Worm (Caenorhabditis elegans): ENCODE data around the gene C04H5.1.

C04H5.1 gene

ce11 chrII:14582206-14582605 lies 48.1 kb downstream of the C04H5.1 start, which contains the start of gene C01G12.3:
C01G12.3 (minus strand) TSS chrII:14582306.
- TF ChIP-seq tab-1 (GFP tag; IDR thresholded peaks at IDR 0.05): no peak
- TF ChIP-seq ztf-23 (GFP tag; IDR thresholded peaks at IDR 0.05): no peak
- no peak for TF ChIP-seq klf-2 (GFP tag; conservative IDR thresholded peaks at IDR 0.05)
- no peak for TF ChIP-seq ztf-29 (GFP tag; IDR thresholded peaks at IDR 0.05)
- TF ChIP-seq ref-1 (GFP tag; conservative IDR thresholded peaks at IDR 0.05): no peak
- no peak for TF ChIP-seq med-1 (GFP tag; optimal IDR thresholded peaks at IDR 0.05; ENCODE audit: insufficient read depth)
- TF ChIP-seq flt-1 (GFP tag; IDR thresholded peaks at IDR 0.05): no peak
- TF ChIP-seq cog-1 (tag; optimal IDR thresholded peaks at IDR 0.05): no peak
- TF ChIP-seq T22C8.4 (GFP tag; IDR thresholded peaks at IDR 0.05): no peak

Data from whole organism, midembryonic.